Worm (Caenorhabditis elegans): ENCODE data around the gene C56E6.2.

The C56E6.2 gene

ce11 chrII:6498609-6499008, 26.1 kb upstream of the C56E6.2 start:
- no peak for TF ChIP-seq unc-39 (tag; optimal IDR thresholded peaks at IDR 0.05)
- TF ChIP-seq ces-1 (GFP tag; optimal IDR thresholded peaks at IDR 0.05) = peak; percentile 52

- TF ChIP-seq cnd-1 (tag; optimal IDR thresholded peaks at IDR 0.05) = no peak
Measured at ce11 chrII:6499067-6499466, 25.7 kb upstream of the C56E6.2 start, which contains the start of gene twk-49. Gene twk-49, minus strand, starts transcription at chrII:6499167.

DNA sequence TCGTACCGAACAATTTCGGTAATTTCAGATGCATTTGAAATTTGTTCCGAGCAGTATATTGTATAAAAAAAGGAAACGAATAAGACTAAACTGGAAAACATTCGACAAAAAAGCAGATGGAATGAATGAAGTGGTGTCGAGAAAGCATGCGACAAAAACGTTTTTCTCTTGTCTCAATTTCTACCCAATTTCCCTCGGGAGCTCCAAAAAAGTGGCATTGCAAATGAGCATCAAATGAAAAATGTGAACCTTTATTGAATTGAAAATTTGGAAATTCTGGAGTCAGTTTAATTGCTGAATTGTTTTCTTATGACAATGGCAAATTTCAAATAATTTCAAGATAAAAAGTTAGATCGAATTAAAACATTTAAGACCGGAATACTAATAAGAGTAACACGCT, 24.6 kb upstream of the C56E6.2 start, which contains the start of gene R05G9.5:
R05G9.5 (minus strand) TSS at position 101 of the 400 bp plus-strand sequence.
- TF ChIP-seq ces-1 (GFP tag; optimal IDR thresholded peaks at IDR 0.05) (no peak), ztf-11 (tag; optimal IDR thresholded peaks at IDR 0.05) (no peak), M03D4.4 (tag; optimal IDR thresholded peaks at IDR 0.05) (no peak), zip-8 (tag; optimal IDR thresholded peaks at IDR 0.05) (no peak), mab-5 (tag; optimal IDR thresholded peaks at IDR 0.05) (no peak), sptf-1 (tag; optimal IDR thresholded peaks at IDR 0.05) (no peak), snpc-4 (tag; optimal IDR thresholded peaks at IDR 0.05) (no peak), elt-1 (tag; optimal IDR thresholded peaks at IDR 0.05; ENCODE audit: borderline replicate concordance, insufficient read depth) (no peak), nhr-12 (tag; optimal IDR thresholded peaks at IDR 0.05) (no peak), lsy-2 (tag; optimal IDR thresholded peaks at IDR 0.05) (no peak), ham-2 (GFP tag; optimal IDR thresholded peaks at IDR 0.05) (no peak), tbx-8 (GFP tag; optimal IDR thresholded peaks at IDR 0.05) (no peak), unc-39 (tag; optimal IDR thresholded peaks at IDR 0.05) (no peak), mep-1 (tag; optimal IDR thresholded peaks at IDR 0.05) (no peak), lin-32 (GFP tag; optimal IDR thresholded peaks at IDR 0.05) (no peak), nhr-237 (tag; optimal IDR thresholded peaks at IDR 0.05) (no peak)

ce11 chrII:6501420-6501819, 23.3 kb upstream of the C56E6.2 start, which contains the start of gene R05G9.3:
Gene R05G9.3, minus strand, starts transcription at chrII:6501520.
- TF ChIP-seq elt-1 (tag; optimal IDR thresholded peaks at IDR 0.05; ENCODE audit: borderline replicate concordance, insufficient read depth) = no peak
- no peak for TF ChIP-seq sem-2 (GFP tag; optimal IDR thresholded peaks at IDR 0.05)
- no peak for TF ChIP-seq elt-3 (tag; optimal IDR thresholded peaks at IDR 0.05)
- TF ChIP-seq mep-1 (tag; optimal IDR thresholded peaks at IDR 0.05) = no peak
- no peak for TF ChIP-seq ceh-39 (tag; optimal IDR thresholded peaks at IDR 0.05)
- no peak for TF ChIP-seq lin-32 (GFP tag; optimal IDR thresholded peaks at IDR 0.05)
- no peak for TF ChIP-seq zip-8 (tag; optimal IDR thresholded peaks at IDR 0.05)
- TF ChIP-seq snpc-4 (tag; optimal IDR thresholded peaks at IDR 0.05) = no peak
- no peak for TF ChIP-seq nhr-28 (tag; optimal IDR thresholded peaks at IDR 0.05)
- TF ChIP-seq flh-1 (GFP tag; optimal IDR thresholded peaks at IDR 0.05) = no peak
- TF ChIP-seq nhr-76 (tag; optimal IDR thresholded peaks at IDR 0.05) = no peak
- no peak for TF ChIP-seq ztf-11 (tag; optimal IDR thresholded peaks at IDR 0.05)
- no peak for TF ChIP-seq ceh-43 (GFP tag; optimal IDR thresholded peaks at IDR 0.05)
- TF ChIP-seq ces-1 (GFP tag; optimal IDR thresholded peaks at IDR 0.05) = no peak
- TF ChIP-seq lin-13 (tag; optimal IDR thresholded peaks at IDR 0.05) = no peak
- TF ChIP-seq pha-4 (tag; optimal IDR thresholded peaks at IDR 0.05) = no peak
- TF ChIP-seq hlh-1 (tag; optimal IDR thresholded peaks at IDR 0.05) = no peak
- no peak for TF ChIP-seq ceh-83 (GFP tag; optimal IDR thresholded peaks at IDR 0.05)

DNA sequence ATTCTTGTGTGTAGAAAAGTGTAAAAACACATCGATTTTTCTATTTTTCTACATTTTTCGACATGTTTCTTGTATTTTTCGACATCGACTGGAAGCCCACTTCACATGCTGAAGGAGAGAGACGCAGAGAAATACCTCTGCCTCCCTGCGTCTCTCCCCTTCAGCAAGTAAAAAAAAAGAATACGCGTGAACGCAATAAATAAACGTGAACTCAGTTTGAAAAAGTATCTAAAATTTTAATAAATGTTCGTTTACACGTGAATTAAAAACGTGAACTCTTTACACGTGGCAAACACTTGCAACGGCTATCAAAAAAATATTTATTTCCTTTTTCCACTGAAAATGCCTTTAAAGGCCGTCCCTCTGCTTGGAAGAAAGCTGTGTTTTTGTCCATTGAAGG, 21.9 kb upstream of the C56E6.2 start, which contains the start of gene R05G9.1:
R05G9.1 (plus strand) TSS at position 343 of the 400 bp plus-strand sequence.
- TF ChIP-seq ceh-43 (GFP tag; optimal IDR thresholded peaks at IDR 0.05) (no peak), ztf-11 (tag; optimal IDR thresholded peaks at IDR 0.05) (no peak), sptf-1 (tag; optimal IDR thresholded peaks at IDR 0.05) (no peak), elt-1 (tag; optimal IDR thresholded peaks at IDR 0.05; ENCODE audit: borderline replicate concordance, insufficient read depth) (no peak), mep-1 (tag; optimal IDR thresholded peaks at IDR 0.05) (no peak), lin-13 (tag; optimal IDR thresholded peaks at IDR 0.05) (no peak), elt-3 (tag; optimal IDR thresholded peaks at IDR 0.05) (no peak), nhr-2 (tag; optimal IDR thresholded peaks at IDR 0.05) (no peak), lin-32 (GFP tag; optimal IDR thresholded peaks at IDR 0.05) (no peak), pha-4 (tag; optimal IDR thresholded peaks at IDR 0.05) (no peak), unc-39 (tag; optimal IDR thresholded peaks at IDR 0.05) (no peak), nhr-76 (tag; optimal IDR thresholded peaks at IDR 0.05) (no peak)

DNA sequence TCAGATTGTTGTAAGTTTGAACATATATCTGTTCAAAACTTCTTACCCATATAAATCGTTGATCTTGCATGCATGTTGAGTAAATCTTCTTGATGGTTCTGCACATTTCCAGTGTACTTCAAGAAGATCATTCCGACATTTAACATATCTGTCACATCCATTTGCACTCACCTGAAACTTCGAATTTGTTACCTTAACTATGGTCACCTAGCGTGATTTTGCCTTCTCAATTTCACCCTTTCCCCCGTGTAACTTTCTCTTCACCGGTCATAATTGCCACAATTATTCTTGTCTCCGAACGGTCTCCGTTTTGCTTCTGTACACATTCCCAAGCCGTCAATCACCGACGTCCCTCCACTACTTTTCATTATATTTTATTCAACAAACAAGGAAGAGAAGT, 11.4 kb upstream of the C56E6.2 start:
- no peak for TF ChIP-seq lsy-2 (tag; optimal IDR thresholded peaks at IDR 0.05)
- TF ChIP-seq sptf-1 (tag; optimal IDR thresholded peaks at IDR 0.05) = no peak
- TF ChIP-seq nhr-2 (tag; optimal IDR thresholded peaks at IDR 0.05) = no peak
- no peak for TF ChIP-seq ztf-11 (tag; optimal IDR thresholded peaks at IDR 0.05)
- no peak for TF ChIP-seq mep-1 (tag; optimal IDR thresholded peaks at IDR 0.05)
- no peak for TF ChIP-seq nhr-12 (tag; optimal IDR thresholded peaks at IDR 0.05)
- TF ChIP-seq sem-2 (GFP tag; optimal IDR thresholded peaks at IDR 0.05) = no peak
- TF ChIP-seq ceh-43 (GFP tag; optimal IDR thresholded peaks at IDR 0.05) = no peak
- TF ChIP-seq elt-3 (tag; optimal IDR thresholded peaks at IDR 0.05) = no peak
- no peak for TF ChIP-seq lin-13 (tag; optimal IDR thresholded peaks at IDR 0.05)
- no peak for TF ChIP-seq ceh-39 (tag; optimal IDR thresholded peaks at IDR 0.05)
- no peak for TF ChIP-seq unc-62 (GFP tag; optimal IDR thresholded peaks at IDR 0.05)
- no peak for TF ChIP-seq mls-2 (tag; optimal IDR thresholded peaks at IDR 0.05)
- no peak for TF ChIP-seq snpc-4 (tag; optimal IDR thresholded peaks at IDR 0.05)
- TF ChIP-seq ces-1 (GFP tag; optimal IDR thresholded peaks at IDR 0.05) = no peak
- TF ChIP-seq nhr-237 (tag; optimal IDR thresholded peaks at IDR 0.05) = no peak
- TF ChIP-seq flh-1 (GFP tag; optimal IDR thresholded peaks at IDR 0.05) = no peak

Measured in whole organism, mixed stage, embryonic.